Worm (Caenorhabditis elegans) whole organism, early embryonic: ENCODE data around the gene ttr-54.

Source experiments
- F13C5.2 ChIP-seq: sonication (generic microtip); optimal IDR thresholded peaks from 2 replicates; lab custom pipeline; 2017; ENCODE audit warnings: mild to moderate bottlenecking, missing genetic modification characterization, inconsistent platforms, missing compliant biosample characterization
- aly-1 ChIP-seq: sonication (generic microtip); optimal IDR thresholded peaks from 2 replicates; lab custom pipeline; 2016; ENCODE audit warnings: missing genetic modification characterization, missing compliant biosample characterization
- ama-1 ChIP-seq: fragments of 150-350 bp; optimal IDR thresholded peaks from 2 replicates; lab custom pipeline; 2014
- ceh-36 ChIP-seq: sonication (generic microtip); optimal IDR thresholded peaks from 2 replicates; lab custom pipeline; 2016; ENCODE audit warnings: missing genetic modification characterization, inconsistent platforms, missing compliant biosample characterization
- ets-7 ChIP-seq: sonication (generic microtip); optimal IDR thresholded peaks from 2 replicates; lab custom pipeline; 2016; ENCODE audit warnings: missing genotype, missing genetic modification characterization, missing compliant biosample characterization
- flt-1 ChIP-seq: fragments of 200-800 bp; sonication (Bioruptor generic); IDR thresholded peaks from 2 replicates; pipeline ENCODE4 v1.3.6; 2022; ENCODE audit warnings: missing genetic modification characterization, missing compliant biosample characterization
- hmg-4 ChIP-seq: fragments of 200-800 bp; sonication (Bioruptor generic); optimal IDR thresholded peaks from 2 replicates; lab custom pipeline; 2018; ENCODE audit warnings: mild to moderate bottlenecking, missing genetic modification characterization, missing compliant biosample characterization
- scrt-1 ChIP-seq: fragments of 200-800 bp; sonication (Bioruptor generic); IDR thresholded peaks from 2 replicates; pipeline ENCODE4 v1.3.6; 2022; ENCODE audit warnings: missing genetic modification characterization, missing compliant biosample characterization
- tbx-37 ChIP-seq: fragments of 200-800 bp; sonication (Bioruptor generic); conservative IDR thresholded peaks from 2 replicates; pipeline ENCODE4 v1.3.6; 2022; ENCODE audit warnings: missing genetic modification reagents, missing genetic modification characterization, missing compliant biosample characterization
- tra-4 ChIP-seq: sonication (generic microtip); optimal IDR thresholded peaks from 2 replicates; lab custom pipeline; 2017; ENCODE audit warnings: missing genetic modification characterization, missing compliant biosample characterization

- no peak for TF ChIP-seq scrt-1 (GFP tag; lab: Robert Waterston, UW)
- no peak for TF ChIP-seq ama-1 (lab: Kevin White, UChicago)
- TF ChIP-seq ceh-36 (tag; lab: Kevin White, UChicago): no peak
- no peak for TF ChIP-seq tra-4
- no peak for TF ChIP-seq flt-1 (GFP tag; lab: Robert Waterston, UW)
- no peak for TF ChIP-seq ets-7
- no peak for TF ChIP-seq F13C5.2 (tag; lab: Kevin White, UChicago)
- TF ChIP-seq aly-1 (tag; lab: Kevin White, UChicago): no peak
- TF ChIP-seq hmg-4 (GFP tag; lab: Kevin White, UChicago): no peak
- TF ChIP-seq tbx-37 (GFP tag; lab: Robert Waterston, UW): no peak
Observed at ce11 chrIV:10190586-10190985, 35.0 kb downstream of the ttr-54 start.
